Worm (Caenorhabditis elegans): Measurements from ENCODE around the gene unc-26.
A peak's percentile ranks its signal among the peaks of the same experiment; 100 is the strongest.

The unc-26 gene

ce11 chrIV:13240078-13240841 lies 32.1 kb downstream of the unc-26 start, which contains the start of gene rpl-12:
Gene rpl-12, minus strand, starts transcription at chrIV:13240651.
- TF ChIP-seq nhr-76 (tag; optimal IDR thresholded peaks at IDR 0.05) (peak; percentile 74), lir-3 (tag; optimal IDR thresholded peaks at IDR 0.05; ENCODE audit: poor library complexity) (peak; percentile 95), unc-30 (tag; optimal IDR thresholded peaks at IDR 0.05) (no peak), snu-23 (GFP tag; optimal IDR thresholded peaks at IDR 0.05) (peak; percentile 100), ceh-88 (GFP tag; IDR thresholded peaks at IDR 0.05) (peak; percentile 97), pax-3 (tag; optimal IDR thresholded peaks at IDR 0.05) (peak; percentile 98), unc-130 (tag; optimal IDR thresholded peaks at IDR 0.05) (peak; percentile 100), ces-1 (GFP tag; optimal IDR thresholded peaks at IDR 0.05) (peak; percentile 94), nhr-77 (tag; optimal IDR thresholded peaks at IDR 0.05) (peak; percentile 98), nhr-20 (tag; optimal IDR thresholded peaks at IDR 0.05) (peak; percentile 99), lin-15B (tag; optimal IDR thresholded peaks at IDR 0.05) (peak; percentile 100), ztf-4 (tag; optimal IDR thresholded peaks at IDR 0.05) (peak; percentile 98), sup-37 (GFP tag; optimal IDR thresholded peaks at IDR 0.05) (peak; percentile 97), elt-2 (tag; optimal IDR thresholded peaks at IDR 0.05) (peak; percentile 90), dpl-1 (GFP tag; optimal IDR thresholded peaks at IDR 0.05) (peak; percentile 96 to 98 (median 97)), aha-1 (tag; optimal IDR thresholded peaks at IDR 0.05) (peak; percentile 86), sptf-1 (tag; optimal IDR thresholded peaks at IDR 0.05) (no peak), ets-5 (GFP tag; IDR thresholded peaks at IDR 0.05) (0 out of 2 replicates have a peak, but pooled peaks have one; percentile 78), nhr-237 (tag; optimal IDR thresholded peaks at IDR 0.05) (peak; percentile 96), elt-3 (tag; optimal IDR thresholded peaks at IDR 0.05) (peak; percentile 86 to 99 (median 98)), ceh-82 (tag; optimal IDR thresholded peaks at IDR 0.05) (peak; percentile 98 to 100 (median 99)), rnt-1 (tag; optimal IDR thresholded peaks at IDR 0.05) (peak; percentile 98), Y116A8C.19 (tag; optimal IDR thresholded peaks at IDR 0.05; ENCODE audit: borderline replicate concordance) (peak; percentile 25), blmp-1 (tag; optimal IDR thresholded peaks at IDR 0.05) (peak; percentile 83), F16B12.6 (tag; optimal IDR thresholded peaks at IDR 0.05) (peak; percentile 79), alr-1 (tag; optimal IDR thresholded peaks at IDR 0.05; ENCODE audit: borderline replicate concordance) (peak; percentile 46), fkh-4 (tag; optimal IDR thresholded peaks at IDR 0.05; ENCODE audit: borderline replicate concordance) (peak; percentile 95), ceh-8 (GFP tag; optimal IDR thresholded peaks at IDR 0.05) (peak; percentile 98), efl-3 (GFP tag; optimal IDR thresholded peaks at IDR 0.05) (peak; percentile 58), C16A3.4 (tag; optimal IDR thresholded peaks at IDR 0.05) (peak; percentile 99), vab-15 (tag; optimal IDR thresholded peaks at IDR 0.05) (peak; percentile 97), lsy-2 (tag; optimal IDR thresholded peaks at IDR 0.05) (peak; percentile 98), zip-4 (GFP tag; optimal IDR thresholded peaks at IDR 0.05) (peak; percentile 95), hpl-2 (GFP tag; optimal IDR thresholded peaks at IDR 0.05) (peak; percentile 93), mep-1 (tag; optimal IDR thresholded peaks at IDR 0.05) (peak; percentile 100), unc-98 (GFP tag; IDR thresholded peaks at IDR 0.05) (peak; percentile 91), pqm-1 (tag; optimal IDR thresholded peaks at IDR 0.05) (no peak), xbp-1 (tag; optimal IDR thresholded peaks at IDR 0.05) (peak; percentile 99), hlh-4 (tag; optimal IDR thresholded peaks at IDR 0.05) (no peak), lin-35 (GFP tag; optimal IDR thresholded peaks at IDR 0.05) (peak; percentile 98 to 99), ztf-11 (tag; optimal IDR thresholded peaks at IDR 0.05) (peak in 1 of 2 experiments; percentile 96), mef-2 (tag; optimal IDR thresholded peaks at IDR 0.05) (peak; percentile 93), sox-4 (tag; optimal IDR thresholded peaks at IDR 0.05) (peak; percentile 94), aly-2 (tag; optimal IDR thresholded peaks at IDR 0.05) (peak; percentile 93), nhr-85 (tag) (peak; percentile 99), hlh-17 (GFP tag; optimal IDR thresholded peaks at IDR 0.05; ENCODE audit: borderline replicate concordance) (no peak), nhr-47 (tag; optimal IDR thresholded peaks at IDR 0.05) (peak; percentile 99), swsn-7 (tag; optimal IDR thresholded peaks at IDR 0.05) (peak; percentile 99), ama-1 (optimal IDR thresholded peaks at IDR 0.05) (peak; percentile 68), isw-1 (GFP tag; IDR thresholded peaks at IDR 0.05) (peak; percentile 99), nhr-12 (tag; optimal IDR thresholded peaks at IDR 0.05) (peak; percentile 35)

All from whole organism, L1 larva.